Worm (Caenorhabditis elegans): ENCODE results near the gene nstp-8.
A peak's percentile ranks its signal among the peaks of the same experiment; 100 is the strongest.

Gene nstp-8

ce11 chrV:2181738-2182137, 33.7 kb upstream of the nstp-8 start, which contains the start of gene srbc-16:
Gene srbc-16, plus strand, starts transcription at chrV:2182038.
- no peak for TF ChIP-seq sup-37 (GFP tag; optimal IDR thresholded peaks at IDR 0.05)
- no peak for TF ChIP-seq zag-1 (tag; optimal IDR thresholded peaks at IDR 0.05)
- TF ChIP-seq egl-27 (tag; optimal IDR thresholded peaks at IDR 0.05) = no peak
- TF ChIP-seq efl-3 (GFP tag; optimal IDR thresholded peaks at IDR 0.05) = no peak
- no peak for TF ChIP-seq nhr-19 (GFP tag; conservative IDR thresholded peaks at IDR 0.05)
- no peak for TF ChIP-seq isw-1 (GFP tag; IDR thresholded peaks at IDR 0.05)
- no peak for TF ChIP-seq lin-15B (tag; optimal IDR thresholded peaks at IDR 0.05)
- TF ChIP-seq hlh-4 (tag; optimal IDR thresholded peaks at IDR 0.05) = no peak
- no peak for TF ChIP-seq nhr-237 (tag; optimal IDR thresholded peaks at IDR 0.05)
- TF ChIP-seq unc-130 (tag; optimal IDR thresholded peaks at IDR 0.05) = no peak
- no peak for TF ChIP-seq lir-3 (tag; optimal IDR thresholded peaks at IDR 0.05; ENCODE audit: poor library complexity)
- TF ChIP-seq skn-1 (tag; optimal IDR thresholded peaks at IDR 0.05) = no peak
- TF ChIP-seq snu-23 (GFP tag; optimal IDR thresholded peaks at IDR 0.05) = no peak

ce11 chrV:2183162-2183561, 32.3 kb upstream of the nstp-8 start, which contains the start of gene cyp-33C2:
Gene cyp-33C2, plus strand, starts transcription at chrV:2183488.
- TF ChIP-seq efl-1 (optimal IDR thresholded peaks at IDR 0.05) (peak in 1 of 2 experiments; percentile 2), efl-1 (GFP tag; optimal IDR thresholded peaks at IDR 0.05 in 1 of 2) (peak in 1 of 2 experiments; percentile 84), mef-2 (tag; optimal IDR thresholded peaks at IDR 0.05) (no peak), nhr-71 (tag; optimal IDR thresholded peaks at IDR 0.05) (no peak)

- no peak for TF ChIP-seq ceh-8 (GFP tag; optimal IDR thresholded peaks at IDR 0.05)
- TF ChIP-seq sox-4 (tag; optimal IDR thresholded peaks at IDR 0.05) = no peak
- no peak for TF ChIP-seq F16B12.6 (tag; optimal IDR thresholded peaks at IDR 0.05)
- TF ChIP-seq pqm-1 (tag; optimal IDR thresholded peaks at IDR 0.05) = no peak
- TF ChIP-seq unc-30 (tag; optimal IDR thresholded peaks at IDR 0.05) = no peak
- no peak for TF ChIP-seq hlh-4 (tag; optimal IDR thresholded peaks at IDR 0.05)
- TF ChIP-seq unc-98 (GFP tag; IDR thresholded peaks at IDR 0.05) = no peak
- TF ChIP-seq unc-130 (tag; optimal IDR thresholded peaks at IDR 0.05) = no peak
- no peak for TF ChIP-seq rnt-1 (tag; optimal IDR thresholded peaks at IDR 0.05)
- TF ChIP-seq dpl-1 (GFP tag; optimal IDR thresholded peaks at IDR 0.05) = peak in 1 of 3 experiments; percentile 1
- no peak for TF ChIP-seq pax-3 (tag; optimal IDR thresholded peaks at IDR 0.05)
- no peak for TF ChIP-seq blmp-1 (tag; optimal IDR thresholded peaks at IDR 0.05)
- no peak for TF ChIP-seq lin-15B (tag; optimal IDR thresholded peaks at IDR 0.05)
- no peak for TF ChIP-seq nhr-71 (tag; optimal IDR thresholded peaks at IDR 0.05)
- TF ChIP-seq efl-1 (optimal IDR thresholded peaks at IDR 0.05) = no peak
- TF ChIP-seq efl-1 (GFP tag; optimal IDR thresholded peaks at IDR 0.05 in 1 of 2) = peak in 1 of 2 experiments; percentile 10
- TF ChIP-seq C34B4.2 (tag; optimal IDR thresholded peaks at IDR 0.05) = no peak
Measured at ce11 chrV:2185486-2185885, 30.0 kb upstream of the nstp-8 start.

- TF ChIP-seq nhr-90 (tag; optimal IDR thresholded peaks at IDR 0.05; ENCODE audit: poor library complexity) (no peak), ceh-88 (GFP tag; IDR thresholded peaks at IDR 0.05) (no peak), blmp-1 (tag; optimal IDR thresholded peaks at IDR 0.05) (no peak), zip-4 (GFP tag; optimal IDR thresholded peaks at IDR 0.05) (no peak), pag-3 (tag; optimal IDR thresholded peaks at IDR 0.05; ENCODE audit: borderline replicate concordance, insufficient read depth) (no peak), grh-1 (GFP tag; IDR thresholded peaks at IDR 0.05) (no peak), skn-1 (tag; optimal IDR thresholded peaks at IDR 0.05) (no peak), mep-1 (tag; optimal IDR thresholded peaks at IDR 0.05) (no peak), hpl-2 (GFP tag; optimal IDR thresholded peaks at IDR 0.05) (no peak), unc-98 (GFP tag; IDR thresholded peaks at IDR 0.05) (no peak), F16B12.6 (tag; optimal IDR thresholded peaks at IDR 0.05) (no peak), ceh-8 (GFP tag; optimal IDR thresholded peaks at IDR 0.05) (no peak), dsc-1 (tag; optimal IDR thresholded peaks at IDR 0.05) (no peak), aha-1 (tag; optimal IDR thresholded peaks at IDR 0.05) (no peak), efl-1 (optimal IDR thresholded peaks at IDR 0.05) (no peak), efl-1 (GFP tag; optimal IDR thresholded peaks at IDR 0.05 in 1 of 2) (no peak), elt-2 (tag; optimal IDR thresholded peaks at IDR 0.05) (no peak), vab-15 (tag; optimal IDR thresholded peaks at IDR 0.05) (no peak), nhr-85 (tag) (no peak)
Measured at ce11 chrV:2187864-2188345, 27.5 kb upstream of the nstp-8 start, which contains the start of gene Y5H2B.3. Gene Y5H2B.3, plus strand, starts transcription at chrV:2188295.

Measured in whole organism, L1 larva.